Fruit fly (Drosophila melanogaster) whole organism, embryonic: ENCODE measurements around the gene Sf3a2.

Experiments used
- Aef1 ChIP-seq: fragments of 200-800 bp; sonication (Bioruptor generic); IDR thresholded peaks from 3 replicates; pipeline ENCODE4 v1.3.6; 2022; ENCODE audit warnings: missing biosample characterization, missing genetic modification characterization
- Antp ChIP-seq: fragments of 200-800 bp; sonication (Bioruptor generic); optimal IDR thresholded peaks from 3 replicates; lab custom pipeline; 2016; ENCODE audit warnings: missing biosample characterization, missing genetic modification characterization
- B-H1 ChIP-seq: fragments of 200-800 bp; sonication (Bioruptor generic); IDR thresholded peaks from 3 replicates; pipeline ENCODE4 v1.3.6; 2022; ENCODE audit warnings: missing biosample characterization, missing genetic modification characterization
- Bdp1 ChIP-seq: fragments of 200-800 bp; sonication (Bioruptor generic); optimal IDR thresholded peaks from 3 replicates; lab custom pipeline; 2016; ENCODE audit warnings: missing biosample characterization, missing genetic modification characterization
- Bgb ChIP-seq: fragments of 200-800 bp; sonication (Bioruptor generic); IDR thresholded peaks from 2 replicates; pipeline ENCODE4 v1.3.6; 2022; ENCODE audit warnings: missing biosample characterization, missing genetic modification characterization; ENCODE audit not compliant: partially characterized antibody
- BtbVII ChIP-seq: fragments of 200-800 bp; sonication (Bioruptor generic); optimal IDR thresholded peaks from 3 replicates; lab custom pipeline; 2017; ENCODE audit warnings: missing biosample characterization, mild to moderate bottlenecking, missing genetic modification characterization
- CG10147 ChIP-seq: fragments of 200-800 bp; sonication (Bioruptor generic); optimal IDR thresholded peaks from 2 replicates; lab custom pipeline; 2019; ENCODE audit warnings: missing biosample characterization, mild to moderate bottlenecking, missing genetic modification characterization, moderate library complexity
- CG10654 ChIP-seq: fragments of 200-800 bp; sonication (Bioruptor generic); optimal IDR thresholded peaks from 2 replicates; lab custom pipeline; 2016; ENCODE audit warnings: missing biosample characterization, missing genetic modification characterization
- CG14014 ChIP-seq: fragments of 200-800 bp; sonication (Bioruptor generic); IDR thresholded peaks from 2 replicates; pipeline ENCODE4 v1.3.6; 2022; ENCODE audit warnings: missing biosample characterization, missing genetic modification characterization
- CG14710 ChIP-seq: fragments of 200-800 bp; sonication (Bioruptor generic); optimal IDR thresholded peaks from 3 replicates; lab custom pipeline; 2019; ENCODE audit warnings: missing biosample characterization, mild to moderate bottlenecking, missing genetic modification characterization, moderate library complexity
- CG17568 ChIP-seq: fragments of 200-800 bp; sonication (Bioruptor generic); optimal IDR thresholded peaks from 2 replicates; lab custom pipeline; 2018; ENCODE audit warnings: missing biosample characterization, mild to moderate bottlenecking, missing genetic modification characterization, moderate library complexity
- CG17829 ChIP-seq: fragments of 200-800 bp; optimal IDR thresholded peaks from 2 replicates; lab custom pipeline; 2019; ENCODE audit warnings: missing biosample characterization, mild to moderate bottlenecking, missing genetic modification characterization, moderate library complexity
- CG2129 ChIP-seq: fragments of 200-800 bp; sonication (Bioruptor generic); IDR thresholded peaks from 2 replicates; pipeline ENCODE4 v1.3.6; 2022; ENCODE audit warnings: missing biosample characterization, missing genetic modification characterization; ENCODE audit not compliant: partially characterized antibody
- CG2678 ChIP-seq: fragments of 200-800 bp; sonication (Bioruptor generic); optimal IDR thresholded peaks from 3 replicates; lab custom pipeline; 2019; ENCODE audit warnings: missing biosample characterization, mild to moderate bottlenecking, missing genetic modification characterization, moderate library complexity
- CG34376 ChIP-seq: fragments of 200-800 bp; sonication (Bioruptor generic); optimal IDR thresholded peaks from 2 replicates; lab custom pipeline; 2018; ENCODE audit warnings: missing biosample characterization, mild to moderate bottlenecking, missing genetic modification characterization
- CG6791 ChIP-seq: fragments of 200-800 bp; sonication (Bioruptor generic); IDR thresholded peaks from 3 replicates; pipeline ENCODE4 v1.3.6; 2022; ENCODE audit warnings: missing biosample characterization, missing genetic modification characterization; ENCODE audit not compliant: partially characterized antibody
- CG7357 ChIP-seq: fragments of 200-800 bp; sonication (Bioruptor generic); IDR thresholded peaks from 3 replicates; pipeline ENCODE4 v1.3.6; 2022; ENCODE audit warnings: missing biosample characterization, missing genetic modification characterization
- CG7839 ChIP-seq: fragments of 200-800 bp; sonication (Bioruptor generic); optimal IDR thresholded peaks from 3 replicates; lab custom pipeline; 2018; ENCODE audit warnings: missing biosample characterization, mild to moderate bottlenecking, missing genetic modification characterization, moderate library complexity
- Camta ChIP-seq: fragments of 200-800 bp; sonication (Bioruptor generic); optimal IDR thresholded peaks from 2 replicates; lab custom pipeline; 2016; ENCODE audit warnings: missing biosample characterization, missing genetic modification characterization
- Dref ChIP-seq: fragments of 200-800 bp; sonication (Bioruptor generic); IDR thresholded peaks from 2 replicates; pipeline ENCODE4 v1.3.6; 2022; ENCODE audit warnings: missing biosample characterization, missing genetic modification characterization
- Eip74EF ChIP-seq, 2 experiments: fragments of 200-800 bp in 1 of 2; fragments of >200 bp in 1 of 2; sonication (Bioruptor generic) in 1 of 2; optimal IDR thresholded peaks; 2 replicates each; lab custom pipeline; 2017 to 2019; ENCODE audit warnings: missing biosample characterization in 2 of 2, missing genetic modification characterization in 2 of 2, mild to moderate bottlenecking in 1 of 2, moderate library complexity in 1 of 2
- HLH3B ChIP-seq: fragments of 200-800 bp; sonication (Bioruptor generic); IDR thresholded peaks from 2 replicates; pipeline ENCODE4 v1.3.6; 2022; ENCODE audit warnings: missing biosample characterization, missing genetic modification characterization
- HLH54F ChIP-seq: fragments of 200-800 bp; sonication (Bioruptor generic); optimal IDR thresholded peaks from 3 replicates; lab custom pipeline; 2016; ENCODE audit warnings: missing biosample characterization, missing genetic modification characterization
- Hand ChIP-seq: fragments of 200-800 bp; sonication (Bioruptor generic); optimal IDR thresholded peaks from 2 replicates; lab custom pipeline; 2017; ENCODE audit warnings: mild to moderate bottlenecking, missing biosample characterization, missing genetic modification reagents, missing genetic modification characterization
- Hmr ChIP-seq: fragments of 200-800 bp; sonication (Bioruptor generic); optimal IDR thresholded peaks from 3 replicates; lab custom pipeline; 2017; ENCODE audit warnings: mild to moderate bottlenecking, missing biosample characterization, missing genetic modification reagents, missing genetic modification characterization
- Hr39 ChIP-seq: fragments of >200 bp; optimal IDR thresholded peaks from 2 replicates; lab custom pipeline; 2017
- Hr78 ChIP-seq, 2 experiments: fragments of 200-800 bp in 1 of 2; fragments of >200 bp in 1 of 2; sonication (Bioruptor generic) in 1 of 2; optimal IDR thresholded peaks; 2 replicates each; lab custom pipeline; 2017 to 2019; ENCODE audit warnings: missing biosample characterization in 2 of 2, missing genetic modification characterization in 2 of 2, mild to moderate bottlenecking in 1 of 2, moderate library complexity in 1 of 2
- Nf-YB ChIP-seq: fragments of 200-800 bp; sonication (Bioruptor generic); optimal IDR thresholded peaks from 3 replicates; lab custom pipeline; 2019; ENCODE audit warnings: missing biosample characterization, mild to moderate bottlenecking, missing genetic modification characterization, moderate library complexity
- Nf-YC ChIP-seq: fragments of 200-800 bp; optimal IDR thresholded peaks from 3 replicates; lab custom pipeline; 2019; ENCODE audit warnings: missing biosample characterization, mild to moderate bottlenecking, missing genetic modification characterization, moderate library complexity
- Ptx1 ChIP-seq: fragments of 200-800 bp; sonication (Bioruptor generic); IDR thresholded peaks from 2 replicates; pipeline ENCODE4 v1.3.6; 2022; ENCODE audit warnings: missing biosample characterization, missing genetic modification characterization
- Sox102F ChIP-seq: fragments of 200-800 bp; sonication (Bioruptor generic); optimal IDR thresholded peaks from 2 replicates; lab custom pipeline; 2018; ENCODE audit warnings: missing biosample characterization, mild to moderate bottlenecking, missing genetic modification characterization, moderate library complexity
- ato ChIP-seq: fragments of 200-800 bp; sonication (Bioruptor generic); IDR thresholded peaks from 2 replicates; pipeline ENCODE4 v1.3.6; 2022; ENCODE audit warnings: missing biosample characterization, missing genetic modification characterization; ENCODE audit not compliant: partially characterized antibody
- bbx ChIP-seq: fragments of 200-800 bp; sonication (Bioruptor generic); IDR thresholded peaks from 2 replicates; pipeline ENCODE4 v1.3.6; 2022; ENCODE audit warnings: missing biosample characterization, missing genetic modification characterization; ENCODE audit not compliant: partially characterized antibody
- bigmax ChIP-seq: fragments of 200-800 bp; sonication (Bioruptor generic); optimal IDR thresholded peaks from 2 replicates; lab custom pipeline; 2018; ENCODE audit warnings: missing biosample characterization, mild to moderate bottlenecking, missing genetic modification characterization
- chn ChIP-seq: fragments of 200-800 bp; sonication (Bioruptor generic); optimal IDR thresholded peaks from 2 replicates; lab custom pipeline; 2016; ENCODE audit warnings: missing biosample characterization, missing genetic modification characterization
- cwo ChIP-seq: fragments of 200-800 bp; sonication (Bioruptor generic); optimal IDR thresholded peaks from 3 replicates; lab custom pipeline; 2017; ENCODE audit warnings: missing biosample characterization, missing genetic modification characterization, mild to moderate bottlenecking, moderate library complexity, missing genetic modification reagents
- exex ChIP-seq: fragments of 200-800 bp; sonication (Bioruptor generic); optimal IDR thresholded peaks from 4 replicates; lab custom pipeline; 2018; ENCODE audit warnings: missing biosample characterization, mild to moderate bottlenecking, missing genetic modification characterization, moderate library complexity
- ken ChIP-seq: fragments of 200-800 bp; sonication (Bioruptor generic); IDR thresholded peaks from 3 replicates; pipeline ENCODE4 v1.3.6; 2022; ENCODE audit warnings: missing biosample characterization, missing genetic modification characterization
- knrl ChIP-seq: fragments of 200-800 bp; sonication (Bioruptor generic); IDR thresholded peaks from 3 replicates; pipeline ENCODE4 v1.3.6; 2022; ENCODE audit warnings: missing biosample characterization, missing genetic modification characterization; ENCODE audit not compliant: partially characterized antibody
- pho ChIP-seq: fragments of 200-800 bp; sonication (Bioruptor generic); optimal IDR thresholded peaks from 2 replicates; lab custom pipeline; 2016; ENCODE audit warnings: missing biosample characterization, missing genetic modification characterization
- ranshi ChIP-seq: fragments of 200-800 bp; sonication (Bioruptor generic); IDR thresholded peaks from 2 replicates; pipeline ENCODE4 v1.3.6; 2022; ENCODE audit warnings: missing biosample characterization, missing genetic modification characterization
- sd ChIP-seq: fragments of 200-800 bp; sonication (Bioruptor generic); optimal IDR thresholded peaks from 3 replicates; lab custom pipeline; 2018; ENCODE audit warnings: missing biosample characterization, mild to moderate bottlenecking, missing genetic modification characterization, moderate library complexity
- sens ChIP-seq: fragments of 200-800 bp; sonication (Bioruptor generic); peaks from one replicate; lab custom pipeline; 2016; ENCODE audit warnings: missing biosample characterization, missing genetic modification characterization
- sna ChIP-seq: fragments of 200-800 bp; sonication (Bioruptor generic); IDR thresholded peaks from 2 replicates; pipeline ENCODE4 v1.3.6; 2022; ENCODE audit warnings: missing biosample characterization, missing genetic modification characterization; ENCODE audit not compliant: partially characterized antibody
- sug ChIP-seq: fragments of 200-800 bp; optimal IDR thresholded peaks from 2 replicates; lab custom pipeline; 2019; ENCODE audit warnings: missing biosample characterization, mild to moderate bottlenecking, missing genetic modification characterization, moderate library complexity
- tna ChIP-seq: fragments of 200-800 bp; sonication (Bioruptor generic); IDR thresholded peaks from 2 replicates; pipeline ENCODE4 v1.3.6; 2022; ENCODE audit warnings: missing biosample characterization, missing genetic modification characterization; ENCODE audit not compliant: partially characterized antibody
- vnd ChIP-seq: fragments of 200-800 bp; sonication (Bioruptor generic); IDR thresholded peaks from 3 replicates; pipeline ENCODE4 v1.3.6; 2022; ENCODE audit warnings: missing biosample characterization, missing genetic modification characterization; ENCODE audit not compliant: partially characterized antibody

Gene Sf3a2

dm6 chr3L:12828532-12828931 is 14.7 kb upstream of the Sf3a2 start:
- peak; percentile 43 for TF ChIP-seq sug (tag; lab: Kevin White, UChicago)
- TF ChIP-seq CG10654 (GFP tag; lab: Kevin White, UChicago), result no peak
- no peak for TF ChIP-seq CG7839
- TF ChIP-seq Aef1 (GFP tag; lab: Robert Waterston, UW), result no peak
- peak; percentile 94 for TF ChIP-seq sd (tag; lab: Kevin White, UChicago)
- peak; percentile 17 for TF ChIP-seq CG17568 (GFP tag; lab: Kevin White, UChicago)
- TF ChIP-seq Hr39, result no peak
- TF ChIP-seq sens (GFP tag; lab: Kevin White, UChicago), result peak; percentile 71
- no peak for TF ChIP-seq Sox102F (GFP tag; lab: Kevin White, UChicago)
- TF ChIP-seq HLH3B (GFP tag; lab: Robert Waterston, UW), result no peak
- TF ChIP-seq CG10147 (GFP tag; lab: Kevin White, UChicago), result no peak
- no peak for TF ChIP-seq ken
- no peak for TF ChIP-seq HLH54F (GFP tag; lab: Kevin White, UChicago)
- TF ChIP-seq cwo (GFP tag; lab: Kevin White, UChicago), result peak; percentile 69
- TF ChIP-seq Dref (GFP tag; lab: Robert Waterston, UW), result no peak
- peak; percentile 72 for TF ChIP-seq CG34376 (GFP tag; lab: Kevin White, UChicago)
- TF ChIP-seq Hr78 (GFP tag; optimal IDR thresholded peaks at IDR 0.05; lab: Kevin White, UChicago), result peak in 1 of 2 experiments; percentile 34
- no peak for TF ChIP-seq Nf-YB (GFP tag; lab: Kevin White, UChicago)
- peak; percentile 77 for TF ChIP-seq exex (tag; lab: Kevin White, UChicago)
- no peak for TF ChIP-seq CG2129
- TF ChIP-seq CG14710 (tag; lab: Kevin White, UChicago), result no peak

- TF ChIP-seq BtbVII (GFP tag; lab: Kevin White, UChicago), result no peak
- TF ChIP-seq Antp (GFP tag; lab: Kevin White, UChicago), result no peak
- TF ChIP-seq sug (tag; lab: Kevin White, UChicago), result peak; percentile 96
- no peak for TF ChIP-seq B-H1 (GFP tag; lab: Robert Waterston, UW)
- TF ChIP-seq Nf-YC, result no peak
- TF ChIP-seq CG34376 (GFP tag; lab: Kevin White, UChicago), result peak; percentile 20
- TF ChIP-seq exex (tag; lab: Kevin White, UChicago), result peak; percentile 70
- no peak for TF ChIP-seq chn (GFP tag; lab: Kevin White, UChicago)
- no peak for TF ChIP-seq CG17829 (tag; lab: Kevin White, UChicago)
- no peak for TF ChIP-seq Hmr (GFP tag; lab: Kevin White, UChicago)
- no peak for TF ChIP-seq CG7357 (GFP tag; lab: Robert Waterston, UW)
These were observed 13.9 kb upstream of the Sf3a2 start for dm6 chr3L:12827705-12828104.

dm6 chr3L:12815756-12816155 is 1.9 kb upstream of the Sf3a2 start:
- TF ChIP-seq bbx (peak; percentile 51), pho (GFP tag; lab: Kevin White, UChicago) (no peak), Ptx1 (GFP tag; lab: Robert Waterston, UW) (no peak), ranshi (no peak), tna (GFP tag; lab: Robert Waterston, UW) (peak; percentile 56), knrl (GFP tag; lab: Robert Waterston, UW) (peak; percentile 36; the same call in 2 of the 3 replicates), CG14014 (GFP tag; lab: Robert Waterston, UW) (no peak), vnd (peak; percentile 56; the same call in 2 of the 3 replicates), Eip74EF (GFP tag; optimal IDR thresholded peaks at IDR 0.05; lab: Kevin White, UChicago) (no peak), CG6791 (peak; percentile 80; the same call in 2 of the 3 replicates), ato (GFP tag; lab: Robert Waterston, UW) (peak; percentile 68), sna (GFP tag; lab: Robert Waterston, UW) (peak; percentile 47; the same call in 1 of the 2 replicates), bigmax (GFP tag; lab: Kevin White, UChicago) (peak; percentile 98), CG2678 (tag; lab: Kevin White, UChicago) (no peak), Hand (GFP tag; lab: Kevin White, UChicago) (no peak), Camta (no peak), Bdp1 (peak; percentile 99), Bgb (GFP tag; lab: Robert Waterston, UW) (peak; percentile 67)
